Fruit fly (Drosophila melanogaster) whole organism, embryonic: ENCODE data around the gene Cp190.

Source experiments
- CG12769 ChIP-seq: fragments of 200-800 bp; sonication (Bioruptor generic); optimal IDR thresholded peaks from 2 replicates; lab custom pipeline; 2019; ENCODE audit warnings: missing biosample characterization, mild to moderate bottlenecking, missing genetic modification characterization, moderate library complexity
- CG13296 ChIP-seq: fragments of 200-800 bp; sonication (Bioruptor generic); optimal IDR thresholded peaks from 3 replicates; lab custom pipeline; 2018; ENCODE audit warnings: missing biosample characterization, mild to moderate bottlenecking, missing genetic modification characterization
- CG13624 ChIP-seq: fragments of 200-800 bp; sonication (Bioruptor generic); optimal IDR thresholded peaks from 2 replicates; lab custom pipeline; 2016; ENCODE audit warnings: missing biosample characterization, missing genetic modification characterization
- CG15269 ChIP-seq: fragments of 200-800 bp; sonication (Bioruptor generic); optimal IDR thresholded peaks from 2 replicates; lab custom pipeline; 2018; ENCODE audit warnings: missing biosample characterization, mild to moderate bottlenecking, missing genetic modification characterization, moderate library complexity
- CG17385 ChIP-seq: fragments of 200-800 bp; sonication (Bioruptor generic); optimal IDR thresholded peaks from 3 replicates; lab custom pipeline; 2018; ENCODE audit warnings: missing biosample characterization, mild to moderate bottlenecking, missing genetic modification characterization
- CG17568 ChIP-seq: fragments of 200-800 bp; sonication (Bioruptor generic); optimal IDR thresholded peaks from 2 replicates; lab custom pipeline; 2018; ENCODE audit warnings: missing biosample characterization, mild to moderate bottlenecking, missing genetic modification characterization, moderate library complexity
- CG1832 ChIP-seq: fragments of 200-800 bp; sonication (Bioruptor generic); optimal IDR thresholded peaks from 2 replicates; lab custom pipeline; 2017; ENCODE audit warnings: missing biosample characterization, mild to moderate bottlenecking, missing genetic modification characterization, inconsistent platforms
- CG3163 ChIP-seq: fragments of 200-800 bp; sonication (Bioruptor generic); optimal IDR thresholded peaks from 3 replicates; lab custom pipeline; 2016; ENCODE audit warnings: missing biosample characterization, missing genetic modification characterization
- CG3281 ChIP-seq: fragments of 200-800 bp; sonication (Bioruptor generic); optimal IDR thresholded peaks from 3 replicates; lab custom pipeline; 2017; ENCODE audit warnings: missing biosample characterization, mild to moderate bottlenecking, missing genetic modification characterization
- CG3838 ChIP-seq: fragments of 200-800 bp; sonication (Bioruptor generic); optimal IDR thresholded peaks from 3 replicates; lab custom pipeline; 2016; ENCODE audit warnings: missing biosample characterization, missing genetic modification characterization
- CG6254 ChIP-seq: fragments of 200-800 bp; sonication (Bioruptor generic); optimal IDR thresholded peaks from 3 replicates; lab custom pipeline; 2017; ENCODE audit warnings: mild to moderate bottlenecking, missing biosample characterization, missing genetic modification reagents, missing genetic modification characterization
- CG6272 ChIP-seq: fragments of 200-800 bp; sonication (Bioruptor generic); IDR thresholded peaks from 2 replicates; pipeline ENCODE4 v1.3.6; 2022; ENCODE audit warnings: missing biosample characterization, missing genetic modification characterization
- CG8359 ChIP-seq: fragments of 200-800 bp; sonication (Bioruptor generic); optimal IDR thresholded peaks from 2 replicates; lab custom pipeline; 2017; ENCODE audit warnings: missing biosample characterization, mild to moderate bottlenecking, missing genetic modification characterization, borderline replicate concordance
- E2f2 ChIP-seq: fragments of 200-800 bp; sonication (Bioruptor generic); IDR thresholded peaks from 2 replicates; pipeline ENCODE4 v1.3.6; 2022; ENCODE audit warnings: missing biosample characterization, missing genetic modification characterization
- Elba2 ChIP-seq: fragments of 200-800 bp; sonication (Bioruptor generic); optimal IDR thresholded peaks from 3 replicates; lab custom pipeline; 2016; ENCODE audit warnings: missing biosample characterization, missing genetic modification characterization
- Fer1 ChIP-seq: fragments of 200-800 bp; sonication (Bioruptor generic); optimal IDR thresholded peaks from 2 replicates; lab custom pipeline; 2017; ENCODE audit warnings: missing biosample characterization, mild to moderate bottlenecking, missing genetic modification characterization
- Gsc ChIP-seq: fragments of 200-800 bp; sonication (Bioruptor generic); IDR thresholded peaks from 2 replicates; pipeline ENCODE4 v1.3.6; 2022; ENCODE audit warnings: missing biosample characterization, missing genetic modification characterization
- HmgZ ChIP-seq: fragments of 200-800 bp; sonication (Bioruptor generic); optimal IDR thresholded peaks from 2 replicates; lab custom pipeline; 2018; ENCODE audit warnings: missing biosample characterization, mild to moderate bottlenecking, missing genetic modification characterization
- Hmr ChIP-seq: fragments of 200-800 bp; sonication (Bioruptor generic); optimal IDR thresholded peaks from 3 replicates; lab custom pipeline; 2017; ENCODE audit warnings: mild to moderate bottlenecking, missing biosample characterization, missing genetic modification reagents, missing genetic modification characterization
- Hr39 ChIP-seq: fragments of >200 bp; optimal IDR thresholded peaks from 2 replicates; lab custom pipeline; 2017
- Hr51 ChIP-seq, 2 experiments: fragments of 200-800 bp; sonication (Bioruptor generic); optimal IDR thresholded peaks; 2 replicates in 1 of 2; 3 replicates in 1 of 2; lab custom pipeline; 2016 to 2018; ENCODE audit warnings: missing biosample characterization in 2 of 2, missing genetic modification characterization in 2 of 2, mild to moderate bottlenecking in 1 of 2, moderate library complexity in 1 of 2
- Kr ChIP-seq: fragments of 200-800 bp; sonication (Bioruptor generic); optimal IDR thresholded peaks from 2 replicates; lab custom pipeline; 2017; ENCODE audit warnings: missing biosample characterization, mild to moderate bottlenecking, missing genetic modification characterization
- Med ChIP-seq: fragments of 200-800 bp; sonication (Bioruptor generic); peaks from one replicate; lab custom pipeline; 2016; ENCODE audit warnings: missing biosample characterization, missing genetic modification characterization, mild to moderate bottlenecking, inconsistent platforms, moderate library complexity
- Trl ChIP-seq, 3 experiments: fragments of >200 bp in 2 of 3; fragments of 200-800 bp in 1 of 3; sonication (Bioruptor generic) in 1 of 3; optimal IDR thresholded peaks; 2 replicates in 1 of 3; 3 replicates in 2 of 3; lab custom pipeline; 2016 to 2017; ENCODE audit warnings: missing biosample characterization in 1 of 3, missing genetic modification characterization in 1 of 3
- ac ChIP-seq: fragments of 200-800 bp; sonication (Bioruptor generic); optimal IDR thresholded peaks from 3 replicates; lab custom pipeline; 2017; ENCODE audit warnings: missing biosample characterization, mild to moderate bottlenecking, missing genetic modification characterization
- bsh ChIP-seq, 2 experiments: fragments of 200-800 bp; sonication (Bioruptor generic); optimal IDR thresholded peaks; 2 replicates each; lab custom pipeline; 2017 to 2018; ENCODE audit warnings: mild to moderate bottlenecking in 2 of 2, missing biosample characterization in 2 of 2, missing genetic modification characterization in 2 of 2, moderate library complexity in 1 of 2
- exex ChIP-seq: fragments of 200-800 bp; sonication (Bioruptor generic); optimal IDR thresholded peaks from 4 replicates; lab custom pipeline; 2018; ENCODE audit warnings: missing biosample characterization, mild to moderate bottlenecking, missing genetic modification characterization, moderate library complexity
- grn ChIP-seq: fragments of 200-800 bp; sonication (Bioruptor generic); optimal IDR thresholded peaks from 3 replicates; lab custom pipeline; 2017; ENCODE audit warnings: missing biosample characterization, missing genetic modification characterization
- kni ChIP-seq: fragments of 200-800 bp; sonication (Bioruptor generic); optimal IDR thresholded peaks from 3 replicates; lab custom pipeline; 2017; ENCODE audit warnings: mild to moderate bottlenecking, missing biosample characterization, missing genetic modification reagents, missing genetic modification characterization
- mirr ChIP-seq: fragments of 200-800 bp; sonication (Bioruptor generic); optimal IDR thresholded peaks from 3 replicates; lab custom pipeline; 2018; ENCODE audit warnings: missing biosample characterization, mild to moderate bottlenecking, missing genetic modification characterization
- nom ChIP-seq: fragments of 200-800 bp; sonication (Bioruptor generic); optimal IDR thresholded peaks from 2 replicates; lab custom pipeline; 2017; ENCODE audit warnings: missing biosample characterization, missing genetic modification characterization, mild to moderate bottlenecking, moderate library complexity, missing genetic modification reagents
- pan ChIP-seq, 4 experiments: fragments of >200 bp in 3 of 4; fragments of 200-800 bp in 1 of 4; sonication (Bioruptor generic) in 1 of 4; optimal IDR thresholded peaks in 3 of 4; IDR thresholded peaks in 1 of 4; 2 replicates each; pipeline versions ENCODE4 v1.3.6 to Lab custom; 2017 to 2022; ENCODE audit warnings: missing biosample characterization in 2 of 4, missing genetic modification characterization in 2 of 4, mixed read lengths in 1 of 4
- pros ChIP-seq: fragments of 200-800 bp; sonication (Bioruptor generic); optimal IDR thresholded peaks from 3 replicates; lab custom pipeline; 2019; ENCODE audit warnings: missing biosample characterization, mild to moderate bottlenecking, missing genetic modification characterization, moderate library complexity
- slbo ChIP-seq: fragments of 200-800 bp; sonication (Bioruptor generic); IDR thresholded peaks from 2 replicates; pipeline ENCODE4 v1.3.6; 2022; ENCODE audit warnings: missing biosample characterization, missing genetic modification characterization
- sob ChIP-seq: fragments of 200-800 bp; sonication (Bioruptor generic); IDR thresholded peaks from 2 replicates; pipeline ENCODE4 v1.3.6; 2022; ENCODE audit warnings: missing biosample characterization, missing genetic modification characterization
- sqz ChIP-seq: fragments of 200-800 bp; sonication (Bioruptor generic); optimal IDR thresholded peaks from 3 replicates; lab custom pipeline; 2018; ENCODE audit warnings: missing biosample characterization, mild to moderate bottlenecking, missing genetic modification characterization
- sug ChIP-seq: fragments of 200-800 bp; optimal IDR thresholded peaks from 2 replicates; lab custom pipeline; 2019; ENCODE audit warnings: missing biosample characterization, mild to moderate bottlenecking, missing genetic modification characterization, moderate library complexity
- yki ChIP-seq: fragments of >200 bp; optimal IDR thresholded peaks from 3 replicates; lab custom pipeline; 2018

The Cp190 gene

dm6 chr3R:15291551-15292223 lies 16.6 kb upstream of the Cp190 start (continued):
- TF ChIP-seq sqz (GFP tag; lab: Kevin White, UChicago) (no peak), Kr (peak; percentile 20), pros (GFP tag; lab: Kevin White, UChicago) (peak; percentile 91), mirr (GFP tag; lab: Kevin White, UChicago) (peak; percentile 16), CG6254 (GFP tag; lab: Kevin White, UChicago) (peak; percentile 99), kni (GFP tag; lab: Kevin White, UChicago) (peak; percentile 47), pan (optimal IDR thresholded peaks at IDR 0.05; lab: Kevin White, UChicago) (no peak), pan (GFP tag; optimal IDR thresholded peaks at IDR 0.05 in 1 of 2, IDR thresholded peaks at IDR 0.05 in 1 of 2) (no peak), yki (lab: Kevin White, UChicago) (peak; percentile 71), ac (GFP tag; lab: Kevin White, UChicago) (no peak), CG13624 (GFP tag; lab: Kevin White, UChicago) (no peak), slbo (GFP tag; lab: Robert Waterston, UW) (no peak), sob (GFP tag; lab: Robert Waterston, UW) (no peak), Gsc (GFP tag; lab: Robert Waterston, UW) (no peak), Fer1 (peak; percentile 2), CG3281 (peak; percentile 12), CG8359 (GFP tag; lab: Kevin White, UChicago) (no peak), CG1832 (peak; percentile 89), grn (GFP tag; lab: Kevin White, UChicago) (peak; percentile 23), CG17568 (GFP tag; lab: Kevin White, UChicago) (peak; percentile 27), CG6272 (GFP tag; lab: Robert Waterston, UW) (no peak), sug (tag; lab: Kevin White, UChicago) (peak; percentile 33), Hmr (GFP tag; lab: Kevin White, UChicago) (peak; percentile 23), Hr39 (lab: Kevin White, UChicago) (no peak), nom (GFP tag; lab: Kevin White, UChicago) (peak; percentile 52), E2f2 (GFP tag; lab: Robert Waterston, UW) (no peak), Hr51 (GFP tag; optimal IDR thresholded peaks at IDR 0.05; lab: Kevin White, UChicago) (no peak), Elba2 (GFP tag; lab: Kevin White, UChicago) (peak; percentile 37), Med (GFP tag; lab: Kevin White, UChicago) (peak; percentile 12), exex (tag; lab: Kevin White, UChicago) (peak; percentile 10), CG3163 (GFP tag; lab: Kevin White, UChicago) (peak; percentile 93), Trl (optimal IDR thresholded peaks at IDR 0.05; lab: Kevin White, UChicago) (peak; percentile 98 to 99), Trl (GFP tag; optimal IDR thresholded peaks at IDR 0.05; lab: Kevin White, UChicago) (peak; percentile 42), CG3838 (GFP tag; lab: Kevin White, UChicago) (no peak), HmgZ (tag; lab: Kevin White, UChicago) (peak; percentile 59), CG12769 (peak; percentile 63), CG17385 (peak; percentile 17), CG13296 (GFP tag; lab: Kevin White, UChicago) (peak; percentile 28), CG15269 (tag; lab: Kevin White, UChicago) (no peak), bsh (GFP tag; optimal IDR thresholded peaks at IDR 0.05; lab: Kevin White, UChicago) (peak in 1 of 2 experiments; percentile 31)
- TF ChIP-seq, all 482 proteins: peak for 32
